Worm (Caenorhabditis elegans) whole organism, midembryonic: ENCODE data around the gene str-20.

Experiments used
- med-1 ChIP-seq: sonication (generic microtip); optimal IDR thresholded peaks from 2 replicates; lab custom pipeline; 2017; ENCODE audit warnings: missing genetic modification characterization, mild to moderate bottlenecking, missing compliant biosample characterization, antibody characterized with exemption, missing genetic modification reagents; ENCODE audit not compliant: insufficient read depth
- ztf-23 ChIP-seq: fragments of 200-800 bp; sonication (Bioruptor generic); IDR thresholded peaks from 2 replicates; pipeline ENCODE4 v1.3.6; 2022; ENCODE audit warnings: missing genetic modification reagents, missing genetic modification characterization, missing compliant biosample characterization
- ztf-29 ChIP-seq: fragments of 200-800 bp; sonication (Bioruptor generic); IDR thresholded peaks from 2 replicates; pipeline ENCODE4 v1.3.6; 2022; ENCODE audit warnings: missing genetic modification reagents, missing genetic modification characterization, missing compliant biosample characterization

DNA sequence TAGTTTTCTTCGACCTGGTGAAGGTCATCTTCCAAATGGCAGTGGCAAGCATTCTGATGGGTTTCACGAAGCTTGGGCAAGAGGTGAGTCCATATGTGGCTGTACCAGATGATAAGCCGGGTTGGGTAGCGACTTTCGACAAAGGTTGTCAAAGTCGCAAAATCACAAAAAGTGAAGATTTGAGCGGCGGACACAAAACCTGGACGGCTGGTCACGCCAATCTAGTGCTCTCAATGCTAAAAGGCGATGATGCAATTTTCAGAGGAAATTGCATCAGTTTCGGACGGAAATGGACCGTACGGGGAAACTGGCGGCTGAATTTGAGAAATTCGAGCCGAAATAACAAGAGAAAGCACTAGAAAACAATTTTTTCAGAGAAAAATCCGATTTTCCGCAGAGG, 41.0 kb downstream of the str-20 start:
- TF ChIP-seq med-1 (GFP tag; lab: Kevin White, UChicago) (no peak), ztf-29 (no peak), ztf-23 (GFP tag; lab: Robert Waterston, UW) (no peak)
